Fruit fly (Drosophila melanogaster) whole organism: ENCODE results near the gene CG44303.

Source experiments
- CG8478 ChIP-seq: fragments of >200 bp; optimal IDR thresholded peaks from 2 replicates; lab custom pipeline; 2018; ENCODE audit warnings: inconsistent platforms
- EcR ChIP-seq, 2 experiments: fragments of >200 bp; optimal IDR thresholded peaks; 2 replicates each; lab custom pipeline; 2017; ENCODE audit warnings: missing biosample characterization in 2 of 2, missing genetic modification characterization in 2 of 2, missing genetic modification reagents in 2 of 2
- psq ChIP-seq: fragments of >200 bp; optimal IDR thresholded peaks from 2 replicates; lab custom pipeline; 2017
- usp ChIP-seq: fragments of >200 bp; optimal IDR thresholded peaks from 2 replicates; lab custom pipeline; 2017; ENCODE audit warnings: missing biosample characterization, missing genetic modification characterization, mixed read lengths

dm6 chrX:6638123-6638522, 49.1 kb downstream of the CG44303 start:
- TF ChIP-seq psq (lab: Kevin White, UChicago) (no peak), CG8478 (lab: Kevin White, UChicago) (no peak), EcR (GFP tag; optimal IDR thresholded peaks at IDR 0.05; lab: Kevin White, UChicago) (no peak), usp (GFP tag; lab: Kevin White, UChicago) (no peak)
